Worm (Caenorhabditis elegans) whole organism, dauer: ENCODE results near the gene F08B12.11.

Experiments used
- unc-62 ChIP-seq: sonication (generic microtip); optimal IDR thresholded peaks from 2 replicates; lab custom pipeline; 2017; ENCODE audit warnings: missing biosample characterization, missing genetic modification reagents, missing genetic modification characterization

F08B12.11 gene

ce11 chrX:11414837-11415550 lies 30.1 kb downstream of the F08B12.11 start, which contains the start of gene pek-1:
Gene pek-1 (minus strand): TSS chrX:11414887.
- no peak for TF ChIP-seq unc-62 (GFP tag; lab: Kevin White, UChicago)

- TF ChIP-seq unc-62 (GFP tag; lab: Kevin White, UChicago), result no peak
Observed at ce11 chrX:11418667-11419066, 33.8 kb downstream of the F08B12.11 start, which contains the start of gene F46C3.2. Gene F46C3.2 (minus strand): TSS chrX:11418767.

ce11 chrX:11419988-11420387 lies 35.1 kb downstream of the F08B12.11 start, which contains the start of gene F46C3.6:
Gene F46C3.6 (minus strand): TSS chrX:11420074.
- no peak for TF ChIP-seq unc-62 (GFP tag; lab: Kevin White, UChicago)

- TF ChIP-seq unc-62 (GFP tag; lab: Kevin White, UChicago), result no peak
Observed at ce11 chrX:11426647-11427046, 41.8 kb downstream of the F08B12.11 start.

ce11 chrX:11427550-11427949 lies 42.7 kb downstream of the F08B12.11 start:
- TF ChIP-seq unc-62 (GFP tag; lab: Kevin White, UChicago), result no peak

ce11 chrX:11433488-11433887 lies 48.6 kb downstream of the F08B12.11 start, which contains the start of gene hum-4:
Gene hum-4 (minus strand): TSS chrX:11433588.
- TF ChIP-seq unc-62 (GFP tag; lab: Kevin White, UChicago), result no peak
